Worm (Caenorhabditis elegans) whole organism, late embryonic: ENCODE measurements around the gene C27A7.3.

ENCODE experiments used
- C08G9.2 ChIP-seq: sonication (generic microtip); optimal IDR thresholded peaks from 2 replicates; lab custom pipeline; 2016; ENCODE audit warnings: mild to moderate bottlenecking, missing genetic modification characterization, moderate library complexity, missing compliant biosample characterization
- C38D4.7 ChIP-seq: fragments of 200-800 bp; sonication (Bioruptor generic); optimal IDR thresholded peaks from 2 replicates; lab custom pipeline; 2018; ENCODE audit warnings: mild to moderate bottlenecking, missing genetic modification characterization, moderate library complexity, missing compliant biosample characterization
- F13H6.1 ChIP-seq: sonication (generic microtip); optimal IDR thresholded peaks from 2 replicates; lab custom pipeline; 2016; ENCODE audit warnings: missing genetic modification characterization, missing compliant biosample characterization
- K02D7.2 ChIP-seq: sonication (generic microtip); optimal IDR thresholded peaks from 2 replicates; lab custom pipeline; 2017; ENCODE audit warnings: mild to moderate bottlenecking, missing genetic modification characterization, missing compliant biosample characterization
- K09A11.1 ChIP-seq: sonication (generic microtip); optimal IDR thresholded peaks from 2 replicates; lab custom pipeline; 2017; ENCODE audit warnings: antibody characterized with exemption, mild to moderate bottlenecking, missing genetic modification characterization, missing compliant biosample characterization; ENCODE audit not compliant: insufficient read depth
- T23F11.4 ChIP-seq: fragments of 200-800 bp; sonication (Bioruptor generic); optimal IDR thresholded peaks from 2 replicates; lab custom pipeline; 2018; ENCODE audit warnings: mild to moderate bottlenecking, missing genetic modification characterization, missing compliant biosample characterization
- ceh-14 ChIP-seq: sonication (generic microtip); optimal IDR thresholded peaks from 2 replicates; lab custom pipeline; 2016; ENCODE audit warnings: missing genotype, missing genetic modification characterization, missing compliant biosample characterization
- ceh-19 ChIP-seq: fragments of 200-800 bp; sonication (Bioruptor generic); optimal IDR thresholded peaks from 2 replicates; lab custom pipeline; 2018; ENCODE audit warnings: mild to moderate bottlenecking, missing genetic modification characterization, missing compliant biosample characterization
- ceh-22 ChIP-seq: sonication (generic microtip); optimal IDR thresholded peaks from 2 replicates; lab custom pipeline; 2017; ENCODE audit warnings: missing biosample characterization, missing genetic modification characterization
- ceh-24 ChIP-seq: sonication (generic microtip); optimal IDR thresholded peaks from 2 replicates; lab custom pipeline; 2016; ENCODE audit warnings: mild to moderate bottlenecking, missing genetic modification characterization, missing compliant biosample characterization
- ceh-30 ChIP-seq: fragments of 150-350 bp; optimal IDR thresholded peaks from 2 replicates; lab custom pipeline; 2014; ENCODE audit warnings: missing biosample characterization, missing genetic modification characterization
- ceh-34 ChIP-seq: sonication (generic microtip); optimal IDR thresholded peaks from 2 replicates; lab custom pipeline; 2016; ENCODE audit warnings: mild to moderate bottlenecking, missing genetic modification characterization, missing compliant biosample characterization
- ceh-45 ChIP-seq: fragments of 200-800 bp; sonication (Bioruptor generic); IDR thresholded peaks from 2 replicates; pipeline ENCODE4 v1.3.6; 2022; ENCODE audit warnings: missing genetic modification reagents, missing genetic modification characterization, missing compliant biosample characterization
- ceh-9 ChIP-seq: sonication (generic microtip); optimal IDR thresholded peaks from 2 replicates; lab custom pipeline; 2016; ENCODE audit warnings: mild to moderate bottlenecking, missing genetic modification characterization, inconsistent platforms, missing compliant biosample characterization
- che-1 ChIP-seq: sonication (generic microtip); optimal IDR thresholded peaks from 2 replicates; lab custom pipeline; 2016; ENCODE audit warnings: mild to moderate bottlenecking, missing genetic modification characterization, missing compliant biosample characterization
- dmd-4 ChIP-seq: sonication (generic microtip); optimal IDR thresholded peaks from 2 replicates; lab custom pipeline; 2016; ENCODE audit warnings: borderline replicate concordance, missing genetic modification characterization, missing compliant biosample characterization
- elt-4 ChIP-seq: sonication (generic microtip); optimal IDR thresholded peaks from 2 replicates; lab custom pipeline; 2016; ENCODE audit warnings: missing genetic modification characterization, missing compliant biosample characterization
- ets-4 ChIP-seq: sonication (generic microtip); optimal IDR thresholded peaks from 2 replicates; lab custom pipeline; 2016; ENCODE audit warnings: missing genetic modification characterization, missing compliant biosample characterization
- eyg-1 ChIP-seq: sonication (generic microtip); optimal IDR thresholded peaks from 2 replicates; lab custom pipeline; 2016; ENCODE audit warnings: missing genotype, missing genetic modification characterization, missing compliant biosample characterization
- fkh-10 ChIP-seq: fragments of 150-350 bp; optimal IDR thresholded peaks from 2 replicates; lab custom pipeline; 2014; ENCODE audit warnings: missing biosample characterization, missing genetic modification reagents, missing genetic modification characterization
- fkh-6 ChIP-seq: sonication (generic microtip); optimal IDR thresholded peaks from 2 replicates; lab custom pipeline; 2016; ENCODE audit warnings: missing genetic modification characterization, missing compliant biosample characterization
- hlh-15 ChIP-seq: sonication (generic microtip); optimal IDR thresholded peaks from 2 replicates; lab custom pipeline; 2016; ENCODE audit warnings: missing genetic modification characterization, missing compliant biosample characterization
- hlh-30 ChIP-seq: sonication (generic microtip); optimal IDR thresholded peaks from 2 replicates; lab custom pipeline; 2017; ENCODE audit warnings: antibody characterized with exemption, missing genetic modification characterization, missing compliant biosample characterization; ENCODE audit not compliant: insufficient read depth
- hlh-6 ChIP-seq: sonication (generic microtip); optimal IDR thresholded peaks from 2 replicates; lab custom pipeline; 2016; ENCODE audit warnings: missing genotype, missing genetic modification characterization, missing compliant biosample characterization
- lin-11 ChIP-seq: fragments of 200-800 bp; sonication (Bioruptor generic); optimal IDR thresholded peaks from 2 replicates; lab custom pipeline; 2018; ENCODE audit warnings: mild to moderate bottlenecking, missing genetic modification characterization, missing compliant biosample characterization
- madf-2 ChIP-seq: sonication (generic microtip); optimal IDR thresholded peaks from 2 replicates; lab custom pipeline; 2017; ENCODE audit warnings: missing genetic modification characterization, missing compliant biosample characterization
- mec-3 ChIP-seq: sonication (generic microtip); optimal IDR thresholded peaks from 2 replicates; lab custom pipeline; 2016; ENCODE audit warnings: borderline replicate concordance, missing genetic modification characterization, missing compliant biosample characterization
- nhr-232 ChIP-seq: sonication (generic microtip); optimal IDR thresholded peaks from 2 replicates; lab custom pipeline; 2016; ENCODE audit warnings: missing genetic modification characterization, missing compliant biosample characterization
- odd-2 ChIP-seq: sonication (generic microtip); optimal IDR thresholded peaks from 2 replicates; lab custom pipeline; 2017; ENCODE audit warnings: antibody characterized with exemption, mild to moderate bottlenecking, missing genetic modification characterization, missing compliant biosample characterization
- pag-3 ChIP-seq: sonication (generic microtip); optimal IDR thresholded peaks from 2 replicates; lab custom pipeline; 2016; ENCODE audit warnings: missing compliant biosample characterization, missing genetic modification characterization, borderline replicate concordance
- pat-9 ChIP-seq: fragments of 200-800 bp; sonication (Bioruptor generic); optimal IDR thresholded peaks from 2 replicates; lab custom pipeline; 2018; ENCODE audit warnings: mild to moderate bottlenecking, missing genetic modification characterization, moderate library complexity, missing compliant biosample characterization
- pha-2 ChIP-seq: sonication (generic microtip); optimal IDR thresholded peaks from 2 replicates; lab custom pipeline; 2017; ENCODE audit warnings: mild to moderate bottlenecking, missing genetic modification characterization, missing compliant biosample characterization
- pqm-1 ChIP-seq: sonication (generic microtip); optimal IDR thresholded peaks from 2 replicates; lab custom pipeline; 2016; ENCODE audit warnings: missing genetic modification characterization, missing compliant biosample characterization
- pros-1 ChIP-seq: fragments of 150-350 bp; optimal IDR thresholded peaks from 2 replicates; lab custom pipeline; 2014; ENCODE audit warnings: missing biosample characterization, missing genetic modification reagents, missing genetic modification characterization
- ref-2 ChIP-seq: sonication (generic microtip); optimal IDR thresholded peaks from 2 replicates; lab custom pipeline; 2016; ENCODE audit warnings: missing genetic modification characterization, missing compliant biosample characterization
- rnt-1 ChIP-seq: sonication (generic microtip); optimal IDR thresholded peaks from 2 replicates; lab custom pipeline; 2016; ENCODE audit warnings: missing genetic modification characterization, missing compliant biosample characterization
- sdc-2 ChIP-seq: sonication (generic microtip); optimal IDR thresholded peaks from 2 replicates; lab custom pipeline; 2016; ENCODE audit warnings: missing genotype, missing genetic modification characterization, missing compliant biosample characterization
- syd-9 ChIP-seq: sonication (generic microtip); optimal IDR thresholded peaks from 2 replicates; lab custom pipeline; 2016; ENCODE audit warnings: mild to moderate bottlenecking, missing genetic modification characterization, moderate library complexity, missing compliant biosample characterization
- tbx-2 ChIP-seq: sonication (generic microtip); optimal IDR thresholded peaks from 2 replicates; lab custom pipeline; 2016; ENCODE audit warnings: missing genetic modification characterization, missing compliant biosample characterization
- ttx-3 ChIP-seq: sonication (generic microtip); optimal IDR thresholded peaks from 2 replicates; lab custom pipeline; 2016; ENCODE audit warnings: missing genetic modification reagents, missing genetic modification characterization, missing compliant biosample characterization
- unc-3 ChIP-seq, 2 experiments: fragments of 200-800 bp in 1 of 2; sonication (Bioruptor generic) in 1 of 2; sonication (generic microtip) in 1 of 2; conservative IDR thresholded peaks in 1 of 2; optimal IDR thresholded peaks in 1 of 2; 2 replicates each; pipeline versions ENCODE4 v1.3.6 to Lab custom; 2016 to 2022; ENCODE audit warnings: missing compliant biosample characterization in 2 of 2, missing genetic modification characterization in 2 of 2, missing genetic modification reagents in 1 of 2
- unc-86 ChIP-seq: sonication (generic microtip); optimal IDR thresholded peaks from 2 replicates; lab custom pipeline; 2016; ENCODE audit warnings: missing genetic modification characterization, missing compliant biosample characterization
- ztf-16 ChIP-seq: sonication (generic microtip); optimal IDR thresholded peaks from 2 replicates; lab custom pipeline; 2017; ENCODE audit warnings: missing genetic modification characterization, missing compliant biosample characterization

C27A7.3 gene

ce11 chrV:12161157-12161556 lies 20.4 kb downstream of the C27A7.3 start:
- TF ChIP-seq K02D7.2 (tag; lab: Kevin White, UChicago) (no peak), pqm-1 (no peak), F13H6.1 (tag; lab: Kevin White, UChicago) (no peak), unc-3 (GFP tag; conservative IDR thresholded peaks at IDR 0.05; lab: Robert Waterston, UW) (no peak), unc-3 (tag; optimal IDR thresholded peaks at IDR 0.05; lab: Kevin White, UChicago) (no peak)

- no peak for TF ChIP-seq syd-9 (tag; lab: Kevin White, UChicago)
- TF ChIP-seq pag-3 (tag; lab: Kevin White, UChicago): no peak
- no peak for TF ChIP-seq ceh-34
These were observed 21.5 kb downstream of the C27A7.3 start, which contains the start of gene C27A7.5 for ce11 chrV:12162220-12162619. Gene C27A7.5 (minus strand): TSS chrV:12162320.

ce11 chrV:12162906-12163305 lies 22.2 kb downstream of the C27A7.3 start, which contains the start of gene srj-4:
Gene srj-4 (plus strand): TSS chrV:12163206.
- TF ChIP-seq ceh-45 (GFP tag; lab: Robert Waterston, UW): no peak
- TF ChIP-seq ref-2 (tag; lab: Kevin White, UChicago): no peak
- no peak for TF ChIP-seq K02D7.2 (tag; lab: Kevin White, UChicago)
- TF ChIP-seq hlh-30: no peak
- no peak for TF ChIP-seq fkh-6 (tag; lab: Kevin White, UChicago)
- TF ChIP-seq hlh-6 (tag; lab: Kevin White, UChicago): no peak
- TF ChIP-seq mec-3 (tag; lab: Kevin White, UChicago): no peak
- TF ChIP-seq pha-2 (tag; lab: Kevin White, UChicago): no peak
- TF ChIP-seq elt-4: no peak
- no peak for TF ChIP-seq ceh-14 (tag; lab: Kevin White, UChicago)
- TF ChIP-seq pros-1 (tag; lab: Kevin White, UChicago): no peak
- TF ChIP-seq sdc-2 (tag; lab: Kevin White, UChicago): no peak
- no peak for TF ChIP-seq nhr-232 (tag; lab: Kevin White, UChicago)
- TF ChIP-seq fkh-10 (GFP tag; lab: Kevin White, UChicago): no peak
- TF ChIP-seq K09A11.1 (tag; lab: Kevin White, UChicago): no peak
- no peak for TF ChIP-seq ceh-9 (tag; lab: Kevin White, UChicago)

ce11 chrV:12167031-12167430 lies 26.3 kb downstream of the C27A7.3 start:
- TF ChIP-seq hlh-15: no peak
- TF ChIP-seq fkh-10 (GFP tag; lab: Kevin White, UChicago): no peak
- no peak for TF ChIP-seq tbx-2 (tag; lab: Kevin White, UChicago)
- TF ChIP-seq elt-4: peak; percentile 18
- no peak for TF ChIP-seq T23F11.4 (GFP tag; lab: Kevin White, UChicago)
- TF ChIP-seq lin-11 (tag; lab: Kevin White, UChicago): no peak
- TF ChIP-seq mec-3 (tag; lab: Kevin White, UChicago): peak; percentile 33
- TF ChIP-seq hlh-30: no peak
- TF ChIP-seq ceh-22: no peak
- peak; percentile 9 for TF ChIP-seq dmd-4
- no peak for TF ChIP-seq ztf-16 (tag; lab: Kevin White, UChicago)
- no peak for TF ChIP-seq ceh-19 (GFP tag; lab: Kevin White, UChicago)
- TF ChIP-seq rnt-1 (tag; lab: Kevin White, UChicago): no peak
- no peak for TF ChIP-seq ceh-24 (tag; lab: Kevin White, UChicago)
- TF ChIP-seq C08G9.2 (tag; lab: Kevin White, UChicago): peak; percentile 32
- no peak for TF ChIP-seq madf-2 (tag; lab: Kevin White, UChicago)
- TF ChIP-seq, all 69 proteins: peak for 4

- TF ChIP-seq odd-2 (no peak), pat-9 (tag; lab: Kevin White, UChicago) (no peak), ets-4 (tag; lab: Kevin White, UChicago) (no peak), eyg-1 (tag; lab: Kevin White, UChicago) (no peak), unc-86 (tag; lab: Kevin White, UChicago) (no peak), C38D4.7 (no peak), K09A11.1 (tag; lab: Kevin White, UChicago) (no peak), ttx-3 (tag; lab: Kevin White, UChicago) (no peak), syd-9 (tag; lab: Kevin White, UChicago) (no peak), pag-3 (tag; lab: Kevin White, UChicago) (no peak), che-1 (no peak), ceh-30 (tag; lab: Kevin White, UChicago) (no peak), elt-4 (no peak), K02D7.2 (tag; lab: Kevin White, UChicago) (no peak), hlh-30 (no peak), ceh-22 (no peak), ceh-45 (GFP tag; lab: Robert Waterston, UW) (no peak)
- TF ChIP-seq, all 69 proteins: peak for 0
These were observed 26.9 kb downstream of the C27A7.3 start, which contains the start of gene col-37 for ce11 chrV:12167653-12168052. Gene col-37 (minus strand): TSS chrV:12167753.
